Fruit fly (Drosophila melanogaster) whole organism, embryonic: ENCODE results near the gene Epp.
A peak's percentile ranks its signal among the peaks of the same experiment; 100 is the strongest.

Experiments
- Awh ChIP-seq: fragments of 200-800 bp; sonication (Bioruptor generic); IDR thresholded peaks from 2 replicates; pipeline ENCODE4, ENCODE4 v1.3.6; 2022; ENCODE audit warnings: missing biosample characterization, missing genetic modification characterization
- Bgb ChIP-seq: fragments of 200-800 bp; sonication (Bioruptor generic); IDR thresholded peaks from 2 replicates; pipeline ENCODE4 v1.3.6; 2022; ENCODE audit warnings: missing biosample characterization, missing genetic modification characterization; ENCODE audit not compliant: partially characterized antibody
- Bteb2 ChIP-seq: fragments of 200-800 bp; sonication (Bioruptor generic); optimal IDR thresholded peaks from 2 replicates; lab custom pipeline; 2016; ENCODE audit warnings: missing biosample characterization, missing genetic modification characterization
- CG11560 ChIP-seq: fragments of 200-800 bp; sonication (Bioruptor generic); IDR thresholded peaks from 3 replicates; pipeline ENCODE4 v1.3.6; 2022; ENCODE audit warnings: missing biosample characterization, missing genetic modification characterization
- CG15601 ChIP-seq: fragments of 200-800 bp; sonication (Bioruptor generic); optimal IDR thresholded peaks from 3 replicates; lab custom pipeline; 2019; ENCODE audit warnings: missing biosample characterization, mild to moderate bottlenecking, missing genetic modification characterization, moderate library complexity
- CG31365 ChIP-seq: fragments of 200-800 bp; sonication (Bioruptor generic); optimal IDR thresholded peaks from 2 replicates; lab custom pipeline; 2018; ENCODE audit warnings: missing biosample characterization, mild to moderate bottlenecking, missing genetic modification characterization
- CG43689 ChIP-seq: fragments of 200-800 bp; sonication (Bioruptor generic); IDR thresholded peaks from 2 replicates; pipeline ENCODE4 v1.3.6; 2022; ENCODE audit warnings: missing biosample characterization, missing genetic modification characterization
- CG4854 ChIP-seq: fragments of 200-800 bp; sonication (Bioruptor generic); optimal IDR thresholded peaks from 2 replicates; lab custom pipeline; 2016; ENCODE audit warnings: missing biosample characterization, missing genetic modification characterization, inconsistent platforms
- CG7928 ChIP-seq: fragments of 200-800 bp; sonication (Bioruptor generic); optimal IDR thresholded peaks from 2 replicates; lab custom pipeline; 2017; ENCODE audit warnings: missing biosample characterization, mild to moderate bottlenecking, missing genetic modification characterization
- CTCF ChIP-seq: fragments of 200-800 bp; sonication (Bioruptor generic); optimal IDR thresholded peaks from 2 replicates; lab custom pipeline; 2017; ENCODE audit warnings: missing biosample characterization, mild to moderate bottlenecking, missing genetic modification characterization, moderate library complexity
- Dip2 ChIP-seq: fragments of 200-800 bp; sonication (Bioruptor generic); IDR thresholded peaks from 2 replicates; pipeline ENCODE4 v1.3.6; 2022; ENCODE audit warnings: missing biosample characterization, missing genetic modification characterization
- E2f1 ChIP-seq: fragments of 200-800 bp; sonication (Bioruptor generic); IDR thresholded peaks from 2 replicates; pipeline ENCODE4 v1.3.6; 2022; ENCODE audit warnings: missing biosample characterization, missing genetic modification characterization
- Fer2 ChIP-seq: fragments of 200-800 bp; sonication (Bioruptor generic); optimal IDR thresholded peaks from 2 replicates; lab custom pipeline; 2018; ENCODE audit warnings: missing biosample characterization, mild to moderate bottlenecking, missing genetic modification characterization, moderate library complexity
- HLH4C ChIP-seq: fragments of 200-800 bp; sonication (Bioruptor generic); IDR thresholded peaks from 3 replicates; pipeline ENCODE4 v1.3.6; 2022; ENCODE audit warnings: missing biosample characterization, missing genetic modification characterization; ENCODE audit not compliant: partially characterized antibody
- Hmx ChIP-seq: fragments of 200-800 bp; sonication (Bioruptor generic); optimal IDR thresholded peaks from 2 replicates; lab custom pipeline; 2016; ENCODE audit warnings: missing biosample characterization, missing genetic modification characterization
- MBD-R2 ChIP-seq: fragments of 200-800 bp; sonication (Bioruptor generic); IDR thresholded peaks from 2 replicates; pipeline ENCODE4 v1.3.6; 2022; ENCODE audit warnings: missing biosample characterization, missing genetic modification characterization
- Pdp1 ChIP-seq, 2 experiments: fragments of 200-800 bp; sonication (Bioruptor generic); optimal IDR thresholded peaks; 3 replicates each; lab custom pipeline; 2016; ENCODE audit warnings: missing biosample characterization in 2 of 2, missing genetic modification characterization in 2 of 2, mild to moderate bottlenecking in 1 of 2, moderate library complexity in 1 of 2
- Six4 ChIP-seq: fragments of 200-800 bp; sonication (Bioruptor generic); optimal IDR thresholded peaks from 2 replicates; lab custom pipeline; 2016; ENCODE audit warnings: missing biosample characterization, missing genetic modification characterization
- Spps ChIP-seq: fragments of 200-800 bp; sonication (Bioruptor generic); optimal IDR thresholded peaks from 2 replicates; lab custom pipeline; 2018; ENCODE audit warnings: missing biosample characterization, mild to moderate bottlenecking, missing genetic modification characterization
- Taf1 ChIP-seq: fragments of 200-800 bp; sonication (Bioruptor generic); IDR thresholded peaks from 2 replicates; pipeline ENCODE4 v1.3.6; 2022; ENCODE audit warnings: missing biosample characterization, missing genetic modification characterization
- ab ChIP-seq: fragments of 200-800 bp; sonication (Bioruptor generic); optimal IDR thresholded peaks from 2 replicates; lab custom pipeline; 2016; ENCODE audit warnings: missing biosample characterization, missing genetic modification characterization
- abd-A ChIP-seq: fragments of 200-800 bp; sonication (Bioruptor generic); optimal IDR thresholded peaks from 3 replicates; lab custom pipeline; 2019; ENCODE audit warnings: missing biosample characterization, mild to moderate bottlenecking, missing genetic modification characterization, moderate library complexity
- al ChIP-seq: fragments of 200-800 bp; sonication (Bioruptor generic); IDR thresholded peaks from 2 replicates; pipeline ENCODE4 v1.3.6; 2022; ENCODE audit warnings: missing biosample characterization, missing genetic modification characterization
- bbx ChIP-seq: fragments of 200-800 bp; sonication (Bioruptor generic); IDR thresholded peaks from 2 replicates; pipeline ENCODE4 v1.3.6; 2022; ENCODE audit warnings: missing biosample characterization, missing genetic modification characterization; ENCODE audit not compliant: partially characterized antibody
- cas ChIP-seq: fragments of 200-800 bp; sonication (Bioruptor generic); IDR thresholded peaks from 2 replicates; pipeline ENCODE4 v1.3.6; 2022; ENCODE audit warnings: missing biosample characterization, missing genetic modification characterization
- caup ChIP-seq: fragments of 200-800 bp; sonication (Bioruptor generic); optimal IDR thresholded peaks from 3 replicates; lab custom pipeline; 2017; ENCODE audit warnings: missing biosample characterization, mild to moderate bottlenecking, missing genetic modification characterization, moderate library complexity; ENCODE audit not compliant: severe bottlenecking
- eyg ChIP-seq: fragments of 200-800 bp; sonication (Bioruptor generic); optimal IDR thresholded peaks from 3 replicates; lab custom pipeline; 2016; ENCODE audit warnings: missing biosample characterization, missing genetic modification characterization
- fd3F ChIP-seq: fragments of 200-800 bp; sonication (Bioruptor generic); optimal IDR thresholded peaks from 2 replicates; lab custom pipeline; 2018; ENCODE audit warnings: missing biosample characterization, mild to moderate bottlenecking, missing genetic modification characterization, moderate library complexity
- fd64A ChIP-seq: fragments of 200-800 bp; sonication (Bioruptor generic); optimal IDR thresholded peaks from 3 replicates; lab custom pipeline; 2018; ENCODE audit warnings: missing biosample characterization, mild to moderate bottlenecking, missing genetic modification characterization
- gem ChIP-seq: fragments of 200-800 bp; sonication (Bioruptor generic); optimal IDR thresholded peaks from 2 replicates; lab custom pipeline; 2019; ENCODE audit warnings: missing biosample characterization, mild to moderate bottlenecking, missing genetic modification characterization, moderate library complexity
- gsb ChIP-seq: fragments of 200-800 bp; sonication (Bioruptor generic); IDR thresholded peaks from 2 replicates; pipeline ENCODE4 v1.3.6; 2022; ENCODE audit warnings: missing biosample characterization, missing genetic modification characterization
- ham ChIP-seq: fragments of 200-800 bp; sonication (Bioruptor generic); IDR thresholded peaks from 2 replicates; pipeline ENCODE4 v1.3.6; 2022; ENCODE audit warnings: missing biosample characterization, missing genetic modification characterization
- her ChIP-seq: fragments of 200-800 bp; sonication (Bioruptor generic); optimal IDR thresholded peaks from 2 replicates; lab custom pipeline; 2016; ENCODE audit warnings: missing biosample characterization, missing genetic modification characterization
- jigr1 ChIP-seq: fragments of 200-800 bp; sonication (Bioruptor generic); IDR thresholded peaks from 3 replicates; pipeline ENCODE4 v1.3.6; 2022; ENCODE audit warnings: missing biosample characterization, missing genetic modification characterization
- knrl ChIP-seq: fragments of 200-800 bp; sonication (Bioruptor generic); IDR thresholded peaks from 3 replicates; pipeline ENCODE4 v1.3.6; 2022; ENCODE audit warnings: missing biosample characterization, missing genetic modification characterization; ENCODE audit not compliant: partially characterized antibody
- lov ChIP-seq, 2 experiments: fragments of 200-800 bp in 1 of 2; fragments of >200 bp in 1 of 2; sonication (Bioruptor generic) in 1 of 2; IDR thresholded peaks in 1 of 2; optimal IDR thresholded peaks in 1 of 2; 2 replicates in 1 of 2; 3 replicates in 1 of 2; pipeline versions ENCODE4 v1.3.6 to Lab custom; 2017 to 2022; ENCODE audit warnings: missing biosample characterization in 1 of 2, missing genetic modification characterization in 1 of 2
- luna ChIP-seq: fragments of 200-800 bp; sonication (Bioruptor generic); optimal IDR thresholded peaks from 2 replicates; lab custom pipeline; 2016; ENCODE audit warnings: missing biosample characterization, missing genetic modification characterization
- nau ChIP-seq: fragments of 200-800 bp; sonication (Bioruptor generic); optimal IDR thresholded peaks from 3 replicates; lab custom pipeline; 2017; ENCODE audit warnings: missing biosample characterization, mild to moderate bottlenecking, missing genetic modification characterization, missing genetic modification reagents
- nom ChIP-seq: fragments of 200-800 bp; sonication (Bioruptor generic); optimal IDR thresholded peaks from 2 replicates; lab custom pipeline; 2017; ENCODE audit warnings: missing biosample characterization, missing genetic modification characterization, mild to moderate bottlenecking, moderate library complexity, missing genetic modification reagents
- onecut ChIP-seq: fragments of 200-800 bp; sonication (Bioruptor generic); IDR thresholded peaks from 2 replicates; pipeline ENCODE4 v1.3.6; 2022; ENCODE audit warnings: missing biosample characterization, missing genetic modification characterization
- prd ChIP-seq, 3 experiments: fragments of >200 bp in 2 of 3; fragments of 200-800 bp in 1 of 3; sonication (Bioruptor generic) in 1 of 3; optimal IDR thresholded peaks in 2 of 3; IDR thresholded peaks in 1 of 3; 2 replicates in 2 of 3; 3 replicates in 1 of 3; pipeline versions ENCODE4 v1.3.6 to Lab custom; 2017 to 2022; ENCODE audit warnings: missing biosample characterization in 1 of 3, missing genetic modification characterization in 1 of 3
- pros ChIP-seq: fragments of 200-800 bp; sonication (Bioruptor generic); optimal IDR thresholded peaks from 3 replicates; lab custom pipeline; 2019; ENCODE audit warnings: missing biosample characterization, mild to moderate bottlenecking, missing genetic modification characterization, moderate library complexity
- pum ChIP-seq: fragments of 200-800 bp; sonication (Bioruptor generic); optimal IDR thresholded peaks from 2 replicates; lab custom pipeline; 2016; ENCODE audit warnings: missing biosample characterization, missing genetic modification characterization
- pzg ChIP-seq: fragments of 200-800 bp; sonication (Bioruptor generic); optimal IDR thresholded peaks from 3 replicates; lab custom pipeline; 2018; ENCODE audit warnings: missing biosample characterization, mild to moderate bottlenecking, missing genetic modification characterization, moderate library complexity
- sima ChIP-seq: fragments of 200-800 bp; sonication (Bioruptor generic); optimal IDR thresholded peaks from 2 replicates; lab custom pipeline; 2016; ENCODE audit warnings: missing biosample characterization, missing genetic modification characterization
- slou ChIP-seq: fragments of 200-800 bp; sonication (Bioruptor generic); optimal IDR thresholded peaks from 3 replicates; lab custom pipeline; 2016; ENCODE audit warnings: missing biosample characterization, missing genetic modification characterization
- trh ChIP-seq: fragments of 200-800 bp; sonication (Bioruptor generic); optimal IDR thresholded peaks from 2 replicates; lab custom pipeline; 2016; ENCODE audit warnings: missing biosample characterization, missing genetic modification characterization
- ttk ChIP-seq: fragments of 200-800 bp; sonication (Bioruptor generic); IDR thresholded peaks from 2 replicates; pipeline ENCODE4 v2.1.2; 2022; ENCODE audit warnings: missing biosample characterization, missing genetic modification characterization
- tx ChIP-seq: fragments of 200-800 bp; sonication (Bioruptor generic); optimal IDR thresholded peaks from 2 replicates; lab custom pipeline; 2016; ENCODE audit warnings: missing biosample characterization, missing genetic modification characterization
- unpg ChIP-seq: fragments of 200-800 bp; sonication (Bioruptor generic); optimal IDR thresholded peaks from 3 replicates; lab custom pipeline; 2018; ENCODE audit warnings: missing biosample characterization, mild to moderate bottlenecking, missing genetic modification characterization, moderate library complexity

Epp gene

DNA sequence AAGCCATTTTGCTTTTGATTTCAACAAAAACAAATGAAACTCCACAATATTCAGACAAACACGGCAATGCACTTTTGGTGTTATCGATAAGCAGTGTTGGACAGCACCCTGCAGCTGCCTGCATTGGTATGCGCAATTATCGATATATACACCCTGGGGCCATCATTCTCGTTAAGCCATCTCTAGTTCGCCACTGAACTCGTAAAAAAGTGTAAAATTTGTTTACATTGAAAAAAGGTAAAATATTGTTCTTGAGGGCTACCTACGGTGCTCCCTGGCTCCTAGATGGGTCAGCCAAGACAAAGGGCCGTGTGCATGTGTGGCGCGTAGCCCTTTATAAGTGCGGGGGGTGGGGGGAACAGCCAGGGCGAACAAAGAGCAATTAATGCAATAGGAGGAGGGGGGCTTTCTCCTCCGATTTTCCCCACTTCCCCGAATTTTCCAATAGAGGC lies 6.2 kb downstream of the Epp start, which contains the start of the genes CG13603 and CG5902 (continued):
- TF ChIP-seq luna (no peak), lov (optimal IDR thresholded peaks at IDR 0.05; lab: Kevin White, UChicago) (no peak), lov (GFP tag; IDR thresholded peaks at IDR 0.05; lab: Robert Waterston, UW) (no peak), jigr1 (GFP tag; lab: Robert Waterston, UW) (no peak), cas (no peak), pros (GFP tag; lab: Kevin White, UChicago) (no peak), ttk (GFP tag; lab: Robert Waterston, UW) (no peak), Six4 (GFP tag; lab: Kevin White, UChicago) (no peak), slou (GFP tag; lab: Kevin White, UChicago) (no peak), eyg (GFP tag; lab: Kevin White, UChicago) (no peak), CG43689 (GFP tag; lab: Robert Waterston, UW) (no peak), CTCF (no peak), onecut (GFP tag; lab: Robert Waterston, UW) (peak; percentile 56; the same call in 1 of the 2 replicates), fd3F (GFP tag; lab: Kevin White, UChicago) (no peak), al (GFP tag; lab: Robert Waterston, UW) (no peak), CG11560 (tag; lab: Robert Waterston, UW) (no peak), pum (peak; percentile 51), ab (GFP tag; lab: Kevin White, UChicago) (no peak), Pdp1 (GFP tag; optimal IDR thresholded peaks at IDR 0.05; lab: Kevin White, UChicago) (peak in 1 of 2 experiments; percentile 39), bbx (GFP tag; lab: Robert Waterston, UW) (peak; percentile 88), knrl (GFP tag; lab: Robert Waterston, UW) (peak; percentile 82), nom (GFP tag; lab: Kevin White, UChicago) (peak; percentile 89), caup (no peak), her (GFP tag; lab: Kevin White, UChicago) (peak; percentile 66), nau (no peak), sima (no peak), HLH4C (peak; percentile 82), fd64A (GFP tag; lab: Kevin White, UChicago) (no peak), Dip2 (GFP tag; lab: Robert Waterston, UW) (no peak), gsb (GFP tag; lab: Robert Waterston, UW) (no peak), CG15601 (no peak), CG4854 (GFP tag; lab: Kevin White, UChicago) (peak; percentile 44), unpg (no peak), Bteb2 (GFP tag; lab: Kevin White, UChicago) (peak; percentile 29), tx (GFP tag; lab: Kevin White, UChicago) (peak; percentile 26), E2f1 (GFP tag; lab: Robert Waterston, UW) (no peak), CG7928 (no peak), Hmx (GFP tag; lab: Kevin White, UChicago) (no peak), Taf1 (no peak), prd (optimal IDR thresholded peaks at IDR 0.05; lab: Kevin White, UChicago) (no peak), prd (GFP tag; IDR thresholded peaks at IDR 0.05; lab: Robert Waterston, UW) (0 out of 3 replicates have a peak, but pooled peaks have one; percentile 14), ham (GFP tag; lab: Robert Waterston, UW) (no peak), CG31365 (tag; lab: Kevin White, UChicago) (no peak), gem (tag; lab: Kevin White, UChicago) (no peak), Fer2 (tag; lab: Kevin White, UChicago) (no peak), trh (GFP tag; lab: Kevin White, UChicago) (no peak), pzg (GFP tag; lab: Kevin White, UChicago) (peak; percentile 86), Bgb (GFP tag; lab: Robert Waterston, UW) (peak; percentile 90), Awh (GFP tag; lab: Robert Waterston, UW) (no peak), abd-A (tag; lab: Kevin White, UChicago) (no peak), Spps (tag; lab: Kevin White, UChicago) (peak; percentile 23), MBD-R2 (GFP tag; lab: Robert Waterston, UW) (peak; percentile 93)
